Worm (Caenorhabditis elegans) whole organism, young adult: ENCODE measurements around the gene F40H3.2.

Experiments
- B0019.2 ChIP-seq: fragments of 200-800 bp; sonication (Bioruptor generic); conservative IDR thresholded peaks from 2 replicates; pipeline ENCODE4 v1.3.6; 2022; ENCODE audit warnings: missing genetic modification reagents, missing genetic modification characterization, missing compliant biosample characterization
- B0261.1 ChIP-seq: sonication (generic microtip); optimal IDR thresholded peaks from 2 replicates; lab custom pipeline; 2016; ENCODE audit warnings: mild to moderate bottlenecking, missing genetic modification characterization, moderate library complexity, missing compliant biosample characterization
- D2030.7 ChIP-seq: fragments of 200-800 bp; sonication (Bioruptor generic); IDR thresholded peaks from 2 replicates; pipeline ENCODE4 v1.3.6; 2022; ENCODE audit warnings: missing genetic modification reagents, missing genetic modification characterization, missing compliant biosample characterization
- F22D6.2 ChIP-seq: sonication (generic microtip); optimal IDR thresholded peaks from 2 replicates; lab custom pipeline; 2016; ENCODE audit warnings: mild to moderate bottlenecking, missing genetic modification characterization, missing compliant biosample characterization
- F39B2.1 ChIP-seq: fragments of 200-800 bp; sonication (Bioruptor generic); IDR thresholded peaks from 2 replicates; pipeline ENCODE4 v1.3.6; 2022; ENCODE audit warnings: missing genetic modification reagents, missing genetic modification characterization, missing compliant biosample characterization
- F52B5.7 ChIP-seq: sonication (generic microtip); optimal IDR thresholded peaks from 2 replicates; lab custom pipeline; 2016; ENCODE audit warnings: mild to moderate bottlenecking, missing genetic modification characterization, missing compliant biosample characterization
- T07F8.4 ChIP-seq: sonication (generic microtip); optimal IDR thresholded peaks from 2 replicates; lab custom pipeline; 2016; ENCODE audit warnings: mild to moderate bottlenecking, missing genetic modification characterization, moderate library complexity, missing compliant biosample characterization
- Y67H2A.10 ChIP-seq: fragments of 200-800 bp; sonication (Bioruptor generic); conservative IDR thresholded peaks from 2 replicates; pipeline ENCODE4 v1.3.6; 2022; ENCODE audit warnings: missing genetic modification reagents, missing genetic modification characterization, missing compliant biosample characterization
- attf-3 ChIP-seq: fragments of 200-800 bp; sonication (Bioruptor generic); conservative IDR thresholded peaks from 2 replicates; pipeline ENCODE4 v1.3.6; 2022; ENCODE audit warnings: missing genetic modification reagents, missing genetic modification characterization, missing compliant biosample characterization
- attf-5 ChIP-seq: fragments of 200-800 bp; sonication (Bioruptor generic); optimal IDR thresholded peaks from 2 replicates; lab custom pipeline; 2018; ENCODE audit warnings: mild to moderate bottlenecking, missing genetic modification characterization, missing compliant biosample characterization
- ccch-3 ChIP-seq: fragments of 200-800 bp; sonication (Bioruptor generic); optimal IDR thresholded peaks from 2 replicates; lab custom pipeline; 2018; ENCODE audit warnings: mild to moderate bottlenecking, missing genetic modification characterization, missing compliant biosample characterization
- cebp-1 ChIP-seq, 2 experiments: fragments of 200-800 bp in 1 of 2; sonication (Bioruptor generic) in 1 of 2; sonication (generic microtip) in 1 of 2; IDR thresholded peaks in 1 of 2; optimal IDR thresholded peaks in 1 of 2; 2 replicates each; pipeline versions ENCODE4 v1.3.6 to Lab custom; 2017 to 2022; ENCODE audit warnings: missing compliant biosample characterization in 2 of 2, missing genetic modification characterization in 2 of 2, mild to moderate bottlenecking in 1 of 2, missing genetic modification reagents in 1 of 2, moderate library complexity in 1 of 2
- ceh-100 ChIP-seq: fragments of 200-800 bp; sonication (Bioruptor generic); IDR thresholded peaks from 2 replicates; pipeline ENCODE4 v1.3.6; 2022; ENCODE audit warnings: missing genetic modification reagents, missing genetic modification characterization, missing compliant biosample characterization
- ceh-40 ChIP-seq: fragments of 200-800 bp; sonication (Bioruptor generic); IDR thresholded peaks from 2 replicates; pipeline ENCODE4 v1.3.6; 2022; ENCODE audit warnings: missing genetic modification characterization, missing compliant biosample characterization
- ceh-91 ChIP-seq: fragments of 200-800 bp; sonication (Bioruptor generic); IDR thresholded peaks from 2 replicates; pipeline ENCODE4 v1.3.6; 2022; ENCODE audit warnings: missing genetic modification reagents, missing genetic modification characterization, missing compliant biosample characterization
- efl-1 ChIP-seq: fragments of 150-350 bp; optimal IDR thresholded peaks from 2 replicates; lab custom pipeline; 2014; ENCODE audit warnings: missing biosample characterization, missing genetic modification reagents, missing genetic modification characterization
- egl-18 ChIP-seq: fragments of 200-800 bp; sonication (Bioruptor generic); IDR thresholded peaks from 2 replicates; pipeline ENCODE4 v1.3.6; 2022; ENCODE audit warnings: missing genetic modification reagents, missing genetic modification characterization, missing compliant biosample characterization
- egl-44 ChIP-seq: fragments of 200-800 bp; sonication (Bioruptor generic); IDR thresholded peaks from 2 replicates; pipeline ENCODE4 v1.3.6; 2022; ENCODE audit warnings: missing genetic modification reagents, missing genetic modification characterization, missing compliant biosample characterization
- fkh-3 ChIP-seq: sonication (generic microtip); optimal IDR thresholded peaks from 2 replicates; lab custom pipeline; 2016; ENCODE audit warnings: mild to moderate bottlenecking, missing genetic modification characterization, missing compliant biosample characterization
- hmg-1.2 ChIP-seq: fragments of 200-800 bp; sonication (Bioruptor generic); IDR thresholded peaks from 2 replicates; pipeline ENCODE4 v1.3.6; 2022; ENCODE audit warnings: missing genetic modification reagents, missing genetic modification characterization, missing compliant biosample characterization
- let-526 ChIP-seq: fragments of 200-800 bp; sonication (Bioruptor generic); IDR thresholded peaks from 2 replicates; pipeline ENCODE4 v1.3.6; 2022; ENCODE audit warnings: missing genetic modification reagents, missing genetic modification characterization, missing compliant biosample characterization
- madf-3 ChIP-seq: fragments of 200-800 bp; sonication (Bioruptor generic); IDR thresholded peaks from 2 replicates; pipeline ENCODE4 v1.3.6; 2022; ENCODE audit warnings: missing genetic modification reagents, missing genetic modification characterization, missing compliant biosample characterization
- madf-6 ChIP-seq: fragments of 200-800 bp; sonication (Bioruptor generic); IDR thresholded peaks from 2 replicates; pipeline ENCODE4 v1.3.6; 2022; ENCODE audit warnings: missing genetic modification reagents, missing genetic modification characterization, missing compliant biosample characterization
- madf-8 ChIP-seq: fragments of 200-800 bp; sonication (Bioruptor generic); conservative IDR thresholded peaks from 2 replicates; pipeline ENCODE4 v1.3.6; 2022; ENCODE audit warnings: missing genetic modification reagents, missing genetic modification characterization, missing compliant biosample characterization
- mes-4 ChIP-seq: sonication (generic microtip); optimal IDR thresholded peaks from 2 replicates; lab custom pipeline; 2016; ENCODE audit warnings: missing genotype, missing genetic modification characterization, missing compliant biosample characterization
- nhr-120 ChIP-seq: fragments of 200-800 bp; sonication (Bioruptor generic); IDR thresholded peaks from 2 replicates; pipeline ENCODE4 v1.3.6; 2022; ENCODE audit warnings: missing genetic modification characterization, missing compliant biosample characterization
- nhr-80 ChIP-seq: sonication (generic microtip); optimal IDR thresholded peaks from 2 replicates; lab custom pipeline; 2016; ENCODE audit warnings: missing genetic modification characterization, missing compliant biosample characterization
- pha-4 ChIP-seq: fragments of 150-350 bp; sonication (generic microtip); optimal IDR thresholded peaks from 2 replicates; lab custom pipeline; 2014; ENCODE audit warnings: missing biosample characterization, missing genetic modification reagents, missing genetic modification characterization
- somi-1 ChIP-seq: fragments of 200-800 bp; sonication (Bioruptor generic); optimal IDR thresholded peaks from 2 replicates; lab custom pipeline; 2018; ENCODE audit warnings: mild to moderate bottlenecking, missing genetic modification characterization, missing compliant biosample characterization
- sptf-2 ChIP-seq: fragments of 200-800 bp; sonication (Bioruptor generic); optimal IDR thresholded peaks from 2 replicates; lab custom pipeline; 2018; ENCODE audit warnings: mild to moderate bottlenecking, missing genetic modification characterization, missing compliant biosample characterization
- unc-130 ChIP-seq: sonication (generic microtip); optimal IDR thresholded peaks from 2 replicates; lab custom pipeline; 2016; ENCODE audit warnings: missing genetic modification reagents, missing genetic modification characterization, missing compliant biosample characterization
- ztf-25 ChIP-seq: fragments of 200-800 bp; sonication (Bioruptor generic); IDR thresholded peaks from 2 replicates; pipeline ENCODE4 v1.3.6; 2022; ENCODE audit warnings: missing genetic modification reagents, missing genetic modification characterization, missing compliant biosample characterization
- ztf-26 ChIP-seq: sonication (generic microtip); optimal IDR thresholded peaks from 2 replicates; lab custom pipeline; 2017; ENCODE audit warnings: missing genetic modification characterization, missing compliant biosample characterization

Gene F40H3.2

DNA sequence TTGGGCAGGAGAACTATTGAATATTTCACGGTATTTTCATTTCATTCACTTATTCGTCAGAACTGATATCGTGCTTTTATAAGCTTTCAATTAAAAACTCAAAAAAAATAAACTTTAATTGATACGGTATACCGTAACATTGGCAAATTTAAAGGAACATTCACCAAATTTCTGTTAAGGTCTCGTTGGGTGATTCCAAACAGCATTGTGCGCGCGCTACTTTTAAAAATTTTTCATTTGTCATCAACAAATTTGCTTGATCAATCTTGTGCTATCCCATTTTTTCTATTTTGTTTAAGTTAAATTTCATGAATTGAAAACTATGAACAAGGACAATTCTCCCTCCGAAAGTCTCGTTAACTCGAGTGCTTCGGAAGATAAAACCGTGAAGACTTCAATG, 25.0 kb downstream of the F40H3.2 start, which contains the start of gene szy-4 (continued):
- TF ChIP-seq B0019.2 (GFP tag; lab: Robert Waterston, UW), result no peak
- no peak for TF ChIP-seq egl-18 (GFP tag; lab: Robert Waterston, UW)
- TF ChIP-seq B0261.1 (tag; lab: Kevin White, UChicago), result no peak
- peak; percentile 53 for TF ChIP-seq D2030.7 (GFP tag; lab: Robert Waterston, UW)
- TF ChIP-seq unc-130 (GFP tag; lab: Kevin White, UChicago), result peak; percentile 2
- TF ChIP-seq ceh-91 (GFP tag; lab: Robert Waterston, UW), result peak; percentile 40; the same call in 1 of the 2 replicates
- TF ChIP-seq madf-3 (GFP tag; lab: Robert Waterston, UW), result 0 out of 2 replicates have a peak, but pooled peaks have one; percentile 33
- TF ChIP-seq efl-1 (GFP tag; lab: Kevin White, UChicago), result peak; percentile 89
- peak; percentile 71 for TF ChIP-seq madf-8 (GFP tag; lab: Robert Waterston, UW)
- TF ChIP-seq cebp-1 (GFP tag; IDR thresholded peaks at IDR 0.05; lab: Robert Waterston, UW), result no peak
- no peak for TF ChIP-seq cebp-1 (tag; optimal IDR thresholded peaks at IDR 0.05; lab: Kevin White, UChicago)
- TF ChIP-seq ceh-100 (GFP tag; lab: Robert Waterston, UW), result no peak
- TF ChIP-seq Y67H2A.10 (GFP tag; lab: Robert Waterston, UW), result no peak
- TF ChIP-seq sptf-2 (GFP tag; lab: Kevin White, UChicago), result no peak

DNA sequence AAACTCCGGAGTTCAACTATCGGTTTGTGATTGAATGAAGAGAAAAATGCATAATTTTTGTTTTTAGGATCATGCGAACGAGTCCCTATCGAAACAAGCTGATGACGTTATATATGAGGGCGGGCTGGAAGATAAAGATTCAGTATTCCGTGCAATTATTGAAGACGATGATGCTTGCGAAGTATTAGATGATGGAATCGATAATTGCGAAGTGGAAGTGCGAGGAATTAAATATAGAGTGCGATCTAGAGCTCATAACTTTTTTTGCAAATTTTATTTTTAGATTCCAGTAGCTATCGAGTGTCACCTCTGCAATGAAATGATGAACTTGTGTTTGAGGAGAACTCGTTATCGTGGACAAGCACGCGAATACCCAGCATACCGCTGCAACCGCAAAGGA, 25.6 kb downstream of the F40H3.2 start:
- TF ChIP-seq let-526 (no peak), ztf-25 (GFP tag; lab: Robert Waterston, UW) (no peak), hmg-1.2 (no peak), nhr-120 (no peak), madf-6 (GFP tag; lab: Robert Waterston, UW) (no peak), madf-3 (GFP tag; lab: Robert Waterston, UW) (0 out of 2 replicates have a peak, but pooled peaks have one; percentile 56)

DNA sequence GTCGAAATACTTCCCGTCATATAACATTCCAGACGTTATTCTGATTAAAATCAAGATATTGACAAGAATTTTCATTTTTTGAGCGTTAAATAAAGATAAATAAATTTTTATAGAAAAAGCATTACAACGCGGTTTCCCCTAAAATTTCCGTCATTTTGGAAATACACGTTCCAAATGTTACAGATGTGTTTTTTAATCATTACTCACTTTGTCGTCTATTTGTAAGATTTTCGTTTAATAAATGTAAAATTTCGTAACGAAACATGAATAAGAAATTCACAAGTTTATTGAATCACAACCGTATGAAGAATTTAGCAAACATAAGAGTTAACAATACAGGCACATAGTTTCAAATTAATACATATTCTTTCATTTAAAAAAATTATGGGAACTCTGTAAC, 29.5 kb downstream of the F40H3.2 start, which contains the start of gene C30B5.17:
TSS of gene C30B5.17 (minus strand) at position 101 of the 400 bp plus-strand sequence.
- TF ChIP-seq ceh-100 (GFP tag; lab: Robert Waterston, UW) (no peak), pha-4 (tag; lab: Kevin White, UChicago) (no peak), F52B5.7 (no peak), somi-1 (GFP tag; lab: Kevin White, UChicago) (no peak), ccch-3 (GFP tag; lab: Kevin White, UChicago) (no peak), F39B2.1 (GFP tag; lab: Robert Waterston, UW) (no peak), mes-4 (tag; lab: Kevin White, UChicago) (no peak)

DNA sequence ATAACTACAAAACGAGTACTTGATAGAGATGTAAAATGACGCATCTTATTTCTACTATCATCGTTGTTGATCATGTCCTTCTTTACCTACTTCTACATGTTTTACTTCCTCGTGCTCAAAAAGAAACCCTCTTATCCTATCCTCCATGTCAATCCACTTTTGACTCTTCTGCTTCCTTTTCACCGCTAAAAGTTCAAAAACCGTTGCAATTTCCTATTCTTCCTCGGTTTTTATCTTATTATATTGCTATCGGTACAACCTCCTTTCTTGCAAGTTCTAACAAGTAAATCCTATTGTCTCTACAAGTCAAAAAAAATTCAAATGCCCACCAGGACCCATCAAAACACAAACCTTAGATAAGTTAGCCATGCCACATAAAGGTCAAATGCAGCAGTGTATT, 33.8 kb downstream of the F40H3.2 start:
- no peak for TF ChIP-seq fkh-3
- no peak for TF ChIP-seq F22D6.2
- no peak for TF ChIP-seq pha-4 (tag; lab: Kevin White, UChicago)
- TF ChIP-seq nhr-80 (tag; lab: Kevin White, UChicago), result no peak
- no peak for TF ChIP-seq attf-3 (GFP tag; lab: Robert Waterston, UW)
- TF ChIP-seq T07F8.4 (tag; lab: Kevin White, UChicago), result no peak
- no peak for TF ChIP-seq D2030.7 (GFP tag; lab: Robert Waterston, UW)
- no peak for TF ChIP-seq attf-5 (GFP tag; lab: Kevin White, UChicago)
- TF ChIP-seq madf-3 (GFP tag; lab: Robert Waterston, UW), result no peak
- TF ChIP-seq ceh-40 (GFP tag; lab: Robert Waterston, UW), result no peak
- no peak for TF ChIP-seq madf-8 (GFP tag; lab: Robert Waterston, UW)
- TF ChIP-seq egl-44 (GFP tag; lab: Robert Waterston, UW), result no peak
- no peak for TF ChIP-seq ztf-26
- TF ChIP-seq, all 124 proteins: peak for 0
